Fruit fly (Drosophila melanogaster) whole organism, embryonic: ENCODE results near the gene Argk1.
A peak's percentile ranks its signal among the peaks of the same experiment; 100 is the strongest.

Source experiments
- Asciz ChIP-seq: fragments of 200-800 bp; sonication (Bioruptor generic); optimal IDR thresholded peaks from 2 replicates; lab custom pipeline; 2017; ENCODE audit warnings: missing biosample characterization, mild to moderate bottlenecking, missing genetic modification characterization, missing genetic modification reagents
- Atf6 ChIP-seq: fragments of 200-800 bp; sonication (Bioruptor generic); IDR thresholded peaks from 2 replicates; pipeline ENCODE4 v1.3.6; 2022; ENCODE audit warnings: missing biosample characterization, missing genetic modification characterization
- CG1024 ChIP-seq: fragments of 200-800 bp; sonication (Bioruptor generic); IDR thresholded peaks from 2 replicates; pipeline ENCODE4 v1.3.6; 2022; ENCODE audit warnings: missing biosample characterization, missing genetic modification characterization
- CG10462 ChIP-seq: fragments of 200-800 bp; sonication (Bioruptor generic); optimal IDR thresholded peaks from 2 replicates; lab custom pipeline; 2016; ENCODE audit warnings: missing biosample characterization, missing genetic modification characterization
- CG11093 ChIP-seq: fragments of 200-800 bp; sonication (Bioruptor generic); IDR thresholded peaks from 3 replicates; pipeline ENCODE4 v1.3.6; 2022; ENCODE audit warnings: missing biosample characterization, missing genetic modification characterization
- CG12071 ChIP-seq: fragments of 200-800 bp; sonication (Bioruptor generic); optimal IDR thresholded peaks from 3 replicates; lab custom pipeline; 2018; ENCODE audit warnings: missing biosample characterization, mild to moderate bottlenecking, missing genetic modification characterization
- CG12219 ChIP-seq: fragments of 200-800 bp; sonication (Bioruptor generic); optimal IDR thresholded peaks from 3 replicates; lab custom pipeline; 2018; ENCODE audit warnings: missing biosample characterization, mild to moderate bottlenecking, missing genetic modification characterization
- CG13287 ChIP-seq: fragments of 200-800 bp; sonication (Bioruptor generic); IDR thresholded peaks from 2 replicates; pipeline ENCODE4 v1.3.6; 2022; ENCODE audit warnings: missing biosample characterization, missing genetic modification characterization; ENCODE audit not compliant: partially characterized antibody
- CG14014 ChIP-seq: fragments of 200-800 bp; sonication (Bioruptor generic); IDR thresholded peaks from 2 replicates; pipeline ENCODE4 v1.3.6; 2022; ENCODE audit warnings: missing biosample characterization, missing genetic modification characterization
- CG15601 ChIP-seq: fragments of 200-800 bp; sonication (Bioruptor generic); optimal IDR thresholded peaks from 3 replicates; lab custom pipeline; 2019; ENCODE audit warnings: missing biosample characterization, mild to moderate bottlenecking, missing genetic modification characterization, moderate library complexity
- CG2889 ChIP-seq: fragments of 200-800 bp; sonication (Bioruptor generic); IDR thresholded peaks from 3 replicates; pipeline ENCODE4 v1.3.6; 2022; ENCODE audit warnings: missing biosample characterization, missing genetic modification characterization
- CG31224 ChIP-seq: fragments of 200-800 bp; sonication (Bioruptor generic); IDR thresholded peaks from 2 replicates; pipeline ENCODE4 v1.3.6; 2022; ENCODE audit warnings: missing biosample characterization, missing genetic modification characterization
- CG6813 ChIP-seq: fragments of 200-800 bp; sonication (Bioruptor generic); optimal IDR thresholded peaks from 2 replicates; lab custom pipeline; 2017; ENCODE audit warnings: missing biosample characterization, missing genetic modification characterization, mild to moderate bottlenecking, moderate library complexity, missing genetic modification reagents
- CG7271 ChIP-seq: fragments of 200-800 bp; sonication (Bioruptor generic); optimal IDR thresholded peaks from 2 replicates; lab custom pipeline; 2018; ENCODE audit warnings: missing biosample characterization, mild to moderate bottlenecking, missing genetic modification characterization, moderate library complexity
- CG7556 ChIP-seq: fragments of 200-800 bp; sonication (Bioruptor generic); optimal IDR thresholded peaks from 2 replicates; lab custom pipeline; 2017; ENCODE audit warnings: missing biosample characterization, mild to moderate bottlenecking, missing genetic modification characterization
- CG8281 ChIP-seq: fragments of 200-800 bp; sonication (Bioruptor generic); optimal IDR thresholded peaks from 2 replicates; lab custom pipeline; 2018; ENCODE audit warnings: missing biosample characterization, mild to moderate bottlenecking, missing genetic modification characterization, moderate library complexity
- CG9797 ChIP-seq: fragments of 200-800 bp; sonication (Bioruptor generic); optimal IDR thresholded peaks from 3 replicates; lab custom pipeline; 2018; ENCODE audit warnings: missing biosample characterization, mild to moderate bottlenecking, missing genetic modification characterization
- CoRest ChIP-seq: fragments of 200-800 bp; sonication (Bioruptor generic); optimal IDR thresholded peaks from 3 replicates; lab custom pipeline; 2018; ENCODE audit warnings: missing biosample characterization, mild to moderate bottlenecking, missing genetic modification characterization, moderate library complexity
- D19B ChIP-seq: fragments of 200-800 bp; sonication (Bioruptor generic); optimal IDR thresholded peaks from 2 replicates; lab custom pipeline; 2017; ENCODE audit warnings: missing biosample characterization, mild to moderate bottlenecking, missing genetic modification characterization
- Dll ChIP-seq: fragments of 200-800 bp; sonication (Bioruptor generic); IDR thresholded peaks from 4 replicates; pipeline ENCODE4 v1.3.6; 2022; ENCODE audit warnings: missing biosample characterization, missing genetic modification characterization; ENCODE audit not compliant: partially characterized antibody
- Eip74EF ChIP-seq, 2 experiments: fragments of 200-800 bp in 1 of 2; fragments of >200 bp in 1 of 2; sonication (Bioruptor generic) in 1 of 2; optimal IDR thresholded peaks; 2 replicates each; lab custom pipeline; 2017 to 2019; ENCODE audit warnings: missing biosample characterization in 2 of 2, missing genetic modification characterization in 2 of 2, mild to moderate bottlenecking in 1 of 2, moderate library complexity in 1 of 2
- Fer3 ChIP-seq: fragments of 200-800 bp; sonication (Bioruptor generic); optimal IDR thresholded peaks from 2 replicates; lab custom pipeline; 2018; ENCODE audit warnings: missing biosample characterization, mild to moderate bottlenecking, missing genetic modification characterization, moderate library complexity
- HLH4C ChIP-seq: fragments of 200-800 bp; sonication (Bioruptor generic); IDR thresholded peaks from 3 replicates; pipeline ENCODE4 v1.3.6; 2022; ENCODE audit warnings: missing biosample characterization, missing genetic modification characterization; ENCODE audit not compliant: partially characterized antibody
- Hey ChIP-seq: fragments of 200-800 bp; sonication (Bioruptor generic); optimal IDR thresholded peaks from 3 replicates; lab custom pipeline; 2018; ENCODE audit warnings: missing biosample characterization, mild to moderate bottlenecking, missing genetic modification characterization
- Lhr ChIP-seq: fragments of 200-800 bp; sonication (Bioruptor generic); optimal IDR thresholded peaks from 3 replicates; lab custom pipeline; 2017; ENCODE audit warnings: mild to moderate bottlenecking, missing biosample characterization, missing genetic modification reagents, missing genetic modification characterization
- NC2α ChIP-seq: fragments of 200-800 bp; sonication (Bioruptor generic); optimal IDR thresholded peaks from 2 replicates; lab custom pipeline; 2016; ENCODE audit warnings: missing biosample characterization, missing genetic modification characterization
- NK7.1 ChIP-seq: fragments of 200-800 bp; sonication (Bioruptor generic); optimal IDR thresholded peaks from 3 replicates; lab custom pipeline; 2016; ENCODE audit warnings: missing biosample characterization, missing genetic modification characterization
- Rx ChIP-seq: fragments of 200-800 bp; sonication (Bioruptor generic); IDR thresholded peaks from 2 replicates; pipeline ENCODE4 v1.3.6; 2022; ENCODE audit warnings: missing biosample characterization, missing genetic modification characterization
- Tbp ChIP-seq: fragments of >200 bp; optimal IDR thresholded peaks from 2 replicates; lab custom pipeline; 2018; ENCODE audit warnings: missing biosample characterization, missing genetic modification characterization
- Trl ChIP-seq, 3 experiments: fragments of >200 bp in 2 of 3; fragments of 200-800 bp in 1 of 3; sonication (Bioruptor generic) in 1 of 3; optimal IDR thresholded peaks; 2 replicates in 1 of 3; 3 replicates in 2 of 3; lab custom pipeline; 2016 to 2017; ENCODE audit warnings: missing biosample characterization in 1 of 3, missing genetic modification characterization in 1 of 3
- ap ChIP-seq: fragments of 200-800 bp; sonication (Bioruptor generic); IDR thresholded peaks from 2 replicates; pipeline ENCODE4 v1.3.6; 2022; ENCODE audit warnings: missing biosample characterization, missing genetic modification characterization
- br ChIP-seq: fragments of >200 bp; optimal IDR thresholded peaks from 2 replicates; lab custom pipeline; 2017
- btn ChIP-seq: fragments of 200-800 bp; sonication (Bioruptor generic); optimal IDR thresholded peaks from 2 replicates; lab custom pipeline; 2016; ENCODE audit warnings: missing biosample characterization, missing genetic modification characterization
- crp ChIP-seq, 2 experiments: fragments of 200-800 bp; sonication (Bioruptor generic); optimal IDR thresholded peaks; 2 replicates in 1 of 2; 3 replicates in 1 of 2; lab custom pipeline; 2017; ENCODE audit warnings: missing biosample characterization in 2 of 2, missing genetic modification characterization in 2 of 2, mild to moderate bottlenecking in 1 of 2, moderate library complexity in 1 of 2
- dmrt99B ChIP-seq: fragments of 200-800 bp; sonication (Bioruptor generic); optimal IDR thresholded peaks from 2 replicates; lab custom pipeline; 2018; ENCODE audit warnings: missing biosample characterization, mild to moderate bottlenecking, missing genetic modification characterization, moderate library complexity
- fd64A ChIP-seq: fragments of 200-800 bp; sonication (Bioruptor generic); optimal IDR thresholded peaks from 3 replicates; lab custom pipeline; 2018; ENCODE audit warnings: missing biosample characterization, mild to moderate bottlenecking, missing genetic modification characterization
- hb ChIP-seq: fragments of 200-800 bp; sonication (Bioruptor generic); IDR thresholded peaks from 3 replicates; pipeline ENCODE4 v1.3.6; 2022; ENCODE audit warnings: missing biosample characterization, missing genetic modification characterization; ENCODE audit not compliant: partially characterized antibody
- ind ChIP-seq: fragments of 200-800 bp; sonication (Bioruptor generic); optimal IDR thresholded peaks from 3 replicates; lab custom pipeline; 2016; ENCODE audit warnings: missing biosample characterization, missing genetic modification characterization
- knrl ChIP-seq: fragments of 200-800 bp; sonication (Bioruptor generic); IDR thresholded peaks from 3 replicates; pipeline ENCODE4 v1.3.6; 2022; ENCODE audit warnings: missing biosample characterization, missing genetic modification characterization; ENCODE audit not compliant: partially characterized antibody
- lab ChIP-seq: fragments of 200-800 bp; sonication (Bioruptor generic); optimal IDR thresholded peaks from 3 replicates; lab custom pipeline; 2017; ENCODE audit warnings: missing biosample characterization, missing genetic modification characterization, mild to moderate bottlenecking, moderate library complexity, missing genetic modification reagents
- lola ChIP-seq, 3 experiments: fragments of >200 bp in 2 of 3; fragments of 200-800 bp in 1 of 3; sonication (Bioruptor generic) in 1 of 3; optimal IDR thresholded peaks; 2 replicates each; lab custom pipeline; 2017 to 2019; ENCODE audit warnings: missing biosample characterization in 3 of 3, missing genetic modification characterization in 3 of 3, mild to moderate bottlenecking in 1 of 3, moderate library complexity in 1 of 3
- pita ChIP-seq: fragments of 200-800 bp; sonication (Bioruptor generic); optimal IDR thresholded peaks from 2 replicates; lab custom pipeline; 2017; ENCODE audit warnings: missing biosample characterization, mild to moderate bottlenecking, missing genetic modification characterization
- pnt ChIP-seq: fragments of 200-800 bp; sonication (Bioruptor generic); optimal IDR thresholded peaks from 3 replicates; lab custom pipeline; 2016; ENCODE audit warnings: missing biosample characterization, missing genetic modification characterization
- pros ChIP-seq: fragments of 200-800 bp; sonication (Bioruptor generic); optimal IDR thresholded peaks from 3 replicates; lab custom pipeline; 2019; ENCODE audit warnings: missing biosample characterization, mild to moderate bottlenecking, missing genetic modification characterization, moderate library complexity
- ranshi ChIP-seq: fragments of 200-800 bp; sonication (Bioruptor generic); IDR thresholded peaks from 2 replicates; pipeline ENCODE4 v1.3.6; 2022; ENCODE audit warnings: missing biosample characterization, missing genetic modification characterization
- sim ChIP-seq: fragments of 200-800 bp; sonication (Bioruptor generic); IDR thresholded peaks from 2 replicates; pipeline ENCODE4 v1.3.6; 2022; ENCODE audit warnings: missing biosample characterization, missing genetic modification characterization
- slou ChIP-seq: fragments of 200-800 bp; sonication (Bioruptor generic); optimal IDR thresholded peaks from 3 replicates; lab custom pipeline; 2016; ENCODE audit warnings: missing biosample characterization, missing genetic modification characterization
- so ChIP-seq: fragments of 200-800 bp; sonication (Bioruptor generic); IDR thresholded peaks from 3 replicates; pipeline ENCODE4 v1.3.6; 2022; ENCODE audit warnings: missing biosample characterization, missing genetic modification characterization
- vfl ChIP-seq: fragments of 200-800 bp; sonication (Bioruptor generic); optimal IDR thresholded peaks from 2 replicates; lab custom pipeline; 2016; ENCODE audit warnings: missing biosample characterization, missing genetic modification characterization

The Argk1 gene

DNA sequence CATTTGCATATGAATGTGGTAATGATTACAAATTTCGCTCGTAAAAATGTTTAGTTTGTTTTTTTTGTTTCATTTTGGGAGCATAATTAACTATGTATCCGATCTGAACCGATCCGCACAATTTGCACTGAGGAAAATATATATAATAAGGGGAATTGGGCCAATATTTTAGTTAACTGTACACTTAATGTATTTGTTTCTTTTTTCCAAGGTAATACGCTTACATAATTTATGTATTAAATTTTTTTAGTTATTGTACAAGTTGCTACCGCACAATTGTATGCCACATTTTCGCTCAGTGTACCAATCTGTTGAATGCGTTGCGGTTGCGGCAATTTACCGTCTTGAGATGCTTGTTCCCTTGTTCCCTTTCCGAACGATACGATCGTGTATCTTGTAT is 40.1 kb downstream of the Argk1 start (continued):
- peak; percentile 67 for TF ChIP-seq CG8281 (tag; lab: Kevin White, UChicago)
- TF ChIP-seq lab: peak; percentile 83
- TF ChIP-seq CG13287: no peak
- peak; percentile 78 for TF ChIP-seq CG7556
- TF ChIP-seq Dll (GFP tag; lab: Robert Waterston, UW): no peak
- TF ChIP-seq ind (GFP tag; lab: Kevin White, UChicago): peak; percentile 78
- TF ChIP-seq NC2α (GFP tag; lab: Kevin White, UChicago): peak; percentile 38
- TF ChIP-seq ap (GFP tag; lab: Robert Waterston, UW): peak; percentile 84
- TF ChIP-seq Lhr (GFP tag; lab: Kevin White, UChicago): peak; percentile 38
- TF ChIP-seq pros (GFP tag; lab: Kevin White, UChicago): peak; percentile 75
- peak; percentile 88 for TF ChIP-seq so (GFP tag; lab: Robert Waterston, UW)
- TF ChIP-seq pita: no peak
- TF ChIP-seq CG7271 (tag; lab: Kevin White, UChicago): peak; percentile 22
- TF ChIP-seq slou (GFP tag; lab: Kevin White, UChicago): peak; percentile 54
- peak; percentile 77; the same call in 2 of the 3 replicates for TF ChIP-seq CG2889 (GFP tag; lab: Robert Waterston, UW)
- TF ChIP-seq ranshi: peak; percentile 87
- TF ChIP-seq CG9797: no peak
- TF ChIP-seq Hey: no peak
- peak; percentile 83 for TF ChIP-seq CG12219 (GFP tag; lab: Kevin White, UChicago)
- TF ChIP-seq CG15601 (tag; lab: Kevin White, UChicago): peak; percentile 75
- TF ChIP-seq lola (GFP tag; optimal IDR thresholded peaks at IDR 0.05; lab: Kevin White, UChicago): peak in 1 of 3 experiments; percentile 79
- TF ChIP-seq CG12071 (GFP tag; lab: Kevin White, UChicago): peak; percentile 76
- TF ChIP-seq CG31224 (GFP tag; lab: Robert Waterston, UW): peak; percentile 82
- TF ChIP-seq hb (GFP tag; lab: Robert Waterston, UW): no peak
- peak in 1 of 2 experiments; percentile 30 for TF ChIP-seq crp (GFP tag; optimal IDR thresholded peaks at IDR 0.05; lab: Kevin White, UChicago)
- peak; percentile 84 for TF ChIP-seq Asciz (GFP tag; lab: Kevin White, UChicago)
- TF ChIP-seq vfl: peak; percentile 69
- TF ChIP-seq CG10462 (GFP tag; lab: Kevin White, UChicago): peak; percentile 66
- peak; percentile 88 for TF ChIP-seq CoRest (tag; lab: Kevin White, UChicago)
- TF ChIP-seq pnt (GFP tag; lab: Kevin White, UChicago): peak; percentile 68
- no peak for TF ChIP-seq HLH4C (GFP tag; lab: Robert Waterston, UW)
- TF ChIP-seq btn (GFP tag; lab: Kevin White, UChicago): peak; percentile 60
- TF ChIP-seq CG11093 (GFP tag; lab: Robert Waterston, UW): peak; percentile 91
- TF ChIP-seq knrl (GFP tag; lab: Robert Waterston, UW): no peak
- TF ChIP-seq NK7.1: peak; percentile 60
- no peak for TF ChIP-seq br (lab: Kevin White, UChicago)
- TF ChIP-seq CG14014 (GFP tag; lab: Robert Waterston, UW): peak; percentile 88
- TF ChIP-seq CG1024 (GFP tag; lab: Robert Waterston, UW): peak; percentile 85
- TF ChIP-seq Rx (GFP tag; lab: Robert Waterston, UW): peak; percentile 76
- TF ChIP-seq CG6813 (GFP tag; lab: Kevin White, UChicago): peak; percentile 74
- TF ChIP-seq D19B: peak; percentile 48
- TF ChIP-seq Eip74EF (GFP tag; optimal IDR thresholded peaks at IDR 0.05; lab: Kevin White, UChicago): peak in 1 of 2 experiments; percentile 64
- peak; percentile 79 for TF ChIP-seq Fer3 (tag; lab: Kevin White, UChicago)
- TF ChIP-seq Tbp (GFP tag; lab: Kevin White, UChicago): no peak
- TF ChIP-seq sim: peak; percentile 86
- peak; percentile 83 for TF ChIP-seq Atf6
- TF ChIP-seq Trl (optimal IDR thresholded peaks at IDR 0.05; lab: Kevin White, UChicago): no peak
- TF ChIP-seq Trl (GFP tag; optimal IDR thresholded peaks at IDR 0.05; lab: Kevin White, UChicago): peak; percentile 76
- peak; percentile 95 for TF ChIP-seq dmrt99B (tag; lab: Kevin White, UChicago)
- TF ChIP-seq fd64A (GFP tag; lab: Kevin White, UChicago): peak; percentile 47
